Fruit fly (Drosophila melanogaster): Measurements from ENCODE around the gene CG32793.

The CG32793 gene

dm6 chrX:2963790-2964335 lies 34.3 kb downstream of the CG32793 start:
- TF ChIP-seq CG8478 (optimal IDR thresholded peaks at IDR 0.05) (no peak), pan (optimal IDR thresholded peaks at IDR 0.05) (no peak), EcR (GFP tag; optimal IDR thresholded peaks at IDR 0.05) (no peak), usp (GFP tag; optimal IDR thresholded peaks at IDR 0.05) (no peak), Dll (optimal IDR thresholded peaks at IDR 0.05) (no peak)

dm6 chrX:2964678-2965231 lies 35.2 kb downstream of the CG32793 start:
- TF ChIP-seq CG8478 (optimal IDR thresholded peaks at IDR 0.05): no peak
- TF ChIP-seq usp (GFP tag; optimal IDR thresholded peaks at IDR 0.05): no peak
- no peak for TF ChIP-seq pan (optimal IDR thresholded peaks at IDR 0.05)
- no peak for TF ChIP-seq EcR (GFP tag; optimal IDR thresholded peaks at IDR 0.05)
- no peak for TF ChIP-seq psq (optimal IDR thresholded peaks at IDR 0.05)
- TF ChIP-seq Dll (optimal IDR thresholded peaks at IDR 0.05): no peak

dm6 chrX:2969039-2969438 lies 39.4 kb downstream of the CG32793 start:
- TF ChIP-seq CG8478 (optimal IDR thresholded peaks at IDR 0.05): no peak
- TF ChIP-seq EcR (GFP tag; optimal IDR thresholded peaks at IDR 0.05): no peak
- TF ChIP-seq pan (optimal IDR thresholded peaks at IDR 0.05): no peak
- no peak for TF ChIP-seq psq (optimal IDR thresholded peaks at IDR 0.05)
- no peak for TF ChIP-seq usp (GFP tag; optimal IDR thresholded peaks at IDR 0.05)
- no peak for TF ChIP-seq Dll (optimal IDR thresholded peaks at IDR 0.05)

dm6 chrX:2973593-2973992 lies 44.0 kb downstream of the CG32793 start, which contains the start of gene rst:
Gene rst, minus strand, starts transcription at chrX:2973834.
- TF ChIP-seq Dll (optimal IDR thresholded peaks at IDR 0.05) (no peak), psq (optimal IDR thresholded peaks at IDR 0.05) (no peak), EcR (GFP tag; optimal IDR thresholded peaks at IDR 0.05) (no peak), CG8478 (optimal IDR thresholded peaks at IDR 0.05) (no peak), pan (optimal IDR thresholded peaks at IDR 0.05) (no peak), usp (GFP tag; optimal IDR thresholded peaks at IDR 0.05) (no peak)

dm6 chrX:2977857-2978473 lies 48.4 kb downstream of the CG32793 start:
- TF ChIP-seq CG8478 (optimal IDR thresholded peaks at IDR 0.05) (no peak), Dll (optimal IDR thresholded peaks at IDR 0.05) (no peak), EcR (GFP tag; optimal IDR thresholded peaks at IDR 0.05) (no peak), pan (optimal IDR thresholded peaks at IDR 0.05) (no peak), psq (optimal IDR thresholded peaks at IDR 0.05) (no peak)

dm6 chrX:2980290-2980689 lies 50.7 kb downstream of the CG32793 start:
- TF ChIP-seq EcR (GFP tag; optimal IDR thresholded peaks at IDR 0.05): no peak
- TF ChIP-seq usp (GFP tag; optimal IDR thresholded peaks at IDR 0.05): no peak
- TF ChIP-seq pan (optimal IDR thresholded peaks at IDR 0.05): no peak
- TF ChIP-seq CG8478 (optimal IDR thresholded peaks at IDR 0.05): no peak
- TF ChIP-seq psq (optimal IDR thresholded peaks at IDR 0.05): no peak
- no peak for TF ChIP-seq Dll (optimal IDR thresholded peaks at IDR 0.05)

Data from whole organism.